Worm (Caenorhabditis elegans): ENCODE measurements around the gene T05C12.9.

ce11 chrII:8149930-8150329, 43.1 kb downstream of the T05C12.9 start, which contains the start of gene F10B5.3:
- no peak for TF ChIP-seq F13C5.2 (tag; optimal IDR thresholded peaks at IDR 0.05)
- no peak for TF ChIP-seq hmg-4 (GFP tag; optimal IDR thresholded peaks at IDR 0.05)
- no peak for TF ChIP-seq flt-1 (GFP tag; IDR thresholded peaks at IDR 0.05)
- no peak for TF ChIP-seq ets-7 (tag; optimal IDR thresholded peaks at IDR 0.05)
- TF ChIP-seq hmbx-1 (tag; optimal IDR thresholded peaks at IDR 0.05): no peak
- no peak for TF ChIP-seq ama-1 (optimal IDR thresholded peaks at IDR 0.05)
- TF ChIP-seq ceh-36 (tag; optimal IDR thresholded peaks at IDR 0.05): no peak
- TF ChIP-seq tbx-37 (GFP tag; conservative IDR thresholded peaks at IDR 0.05): no peak
- no peak for TF ChIP-seq hnd-1 (tag; optimal IDR thresholded peaks at IDR 0.05)

Data from whole organism, early embryonic.